Worm (Caenorhabditis elegans) whole organism, L4/young adult: ENCODE data around the gene sod-1.

Experiments used
- W03F9.2 ChIP-seq: fragments of 150-350 bp; optimal IDR thresholded peaks from 2 replicates; lab custom pipeline; 2014; ENCODE audit warnings: missing biosample characterization, missing genetic modification characterization
- dao-5 ChIP-seq: sonication (generic microtip); optimal IDR thresholded peaks from 2 replicates; lab custom pipeline; 2016; ENCODE audit warnings: missing genotype, missing genetic modification characterization, moderate library complexity, missing compliant biosample characterization
- him-1 ChIP-seq: sonication (generic microtip); optimal IDR thresholded peaks from 2 replicates; lab custom pipeline; 2016; ENCODE audit warnings: missing genotype, missing genetic modification reagents, missing genetic modification characterization, missing compliant biosample characterization

ce11 chrII:6927034-6927433 lies 46.7 kb downstream of the sod-1 start:
- TF ChIP-seq W03F9.2 (tag; lab: Kevin White, UChicago) (no peak), him-1 (tag; lab: Kevin White, UChicago) (no peak), dao-5 (tag; lab: Kevin White, UChicago) (no peak)
